Worm (Caenorhabditis elegans): ENCODE measurements around the gene dhhc-4.
A peak's percentile ranks its signal among the peaks of the same experiment; 100 is the strongest.

dhhc-4 gene

ce11 chrIII:9886323-9886722, 18.7 kb upstream of the dhhc-4 start:
- peak in 1 of 2 experiments; percentile 31 for TF ChIP-seq unc-62 (GFP tag; optimal IDR thresholded peaks at IDR 0.05 in 1 of 2)
- no peak for TF ChIP-seq unc-62 (tag; optimal IDR thresholded peaks at IDR 0.05)
- TF ChIP-seq aha-1 (tag): peak; percentile 94
- TF ChIP-seq set-16 (GFP tag; IDR thresholded peaks at IDR 0.05): no peak

ce11 chrIII:9885609-9886008, 18.0 kb upstream of the dhhc-4 start:
- TF ChIP-seq nhr-11 (tag; optimal IDR thresholded peaks at IDR 0.05) (peak; percentile 6), nhr-42 (GFP tag; IDR thresholded peaks at IDR 0.05) (no peak)

- TF ChIP-seq ceh-44 (GFP tag; IDR thresholded peaks at IDR 0.05) (no peak), zfp-2 (tag; optimal IDR thresholded peaks at IDR 0.05) (no peak), nhr-10 (tag; optimal IDR thresholded peaks at IDR 0.05) (no peak), saeg-2 (GFP tag; IDR thresholded peaks at IDR 0.05) (no peak), unc-130 (GFP tag; optimal IDR thresholded peaks at IDR 0.05) (no peak), nhr-111 (GFP tag; optimal IDR thresholded peaks at IDR 0.05) (no peak), tag-97 (GFP tag; IDR thresholded peaks at IDR 0.05) (no peak), mxl-2 (GFP tag; conservative IDR thresholded peaks at IDR 0.05) (no peak), mdl-1 (tag; optimal IDR thresholded peaks at IDR 0.05) (no peak), R02D3.7 (tag; optimal IDR thresholded peaks at IDR 0.05) (no peak), ZK337.2 (GFP tag; IDR thresholded peaks at IDR 0.05) (no peak), ceh-32 (tag; optimal IDR thresholded peaks at IDR 0.05; ENCODE audit: poor library complexity) (no peak), mxl-3 (GFP tag; optimal IDR thresholded peaks at IDR 0.05) (no peak)
These were observed 11.2 kb upstream of the dhhc-4 start, which contains the start of gene ZK757.2 for ce11 chrIII:9878828-9879227. Gene ZK757.2 (minus strand): TSS chrIII:9878928.

- TF ChIP-seq tra-1 (GFP tag; IDR thresholded peaks at IDR 0.05) (no peak), arid-1 (GFP tag; conservative IDR thresholded peaks at IDR 0.05) (no peak), F37D6.2 (tag; optimal IDR thresholded peaks at IDR 0.05) (no peak)
These were observed 9.4 kb upstream of the dhhc-4 start, which contains the start of gene ZK757.10 for ce11 chrIII:9876951-9877350. Gene ZK757.10 (plus strand): TSS chrIII:9877251.

- TF ChIP-seq fos-1 (tag; optimal IDR thresholded peaks at IDR 0.05): no peak
- no peak for TF ChIP-seq nhr-102 (tag; optimal IDR thresholded peaks at IDR 0.05)
- TF ChIP-seq sdz-12 (GFP tag; optimal IDR thresholded peaks at IDR 0.05): no peak
- TF ChIP-seq daf-19 (GFP tag; conservative IDR thresholded peaks at IDR 0.05): no peak
- TF ChIP-seq cey-2 (tag; optimal IDR thresholded peaks at IDR 0.05; ENCODE audit: borderline replicate concordance, insufficient read depth): no peak
- TF ChIP-seq daf-16 (GFP tag; optimal IDR thresholded peaks at IDR 0.05): no peak
- no peak for TF ChIP-seq daf-16 (tag; optimal IDR thresholded peaks at IDR 0.05)
- no peak for TF ChIP-seq zfp-3 (GFP tag; conservative IDR thresholded peaks at IDR 0.05)
- no peak for TF ChIP-seq unc-130 (GFP tag; optimal IDR thresholded peaks at IDR 0.05)
- TF ChIP-seq nhr-28 (tag; optimal IDR thresholded peaks at IDR 0.05): no peak
These were observed 6.9 kb upstream of the dhhc-4 start for ce11 chrIII:9874515-9874914.

- no peak for TF ChIP-seq F49E8.2 (tag; optimal IDR thresholded peaks at IDR 0.05; ENCODE audit: borderline replicate concordance)
- TF ChIP-seq nhr-41 (GFP tag; IDR thresholded peaks at IDR 0.05): no peak
- TF ChIP-seq dve-1 (tag; optimal IDR thresholded peaks at IDR 0.05; ENCODE audit: insufficient read depth): no peak
- no peak for TF ChIP-seq arid-1 (GFP tag; conservative IDR thresholded peaks at IDR 0.05)
- no peak for TF ChIP-seq rbr-2 (tag; optimal IDR thresholded peaks at IDR 0.05)
- no peak for TF ChIP-seq ceh-32 (tag; optimal IDR thresholded peaks at IDR 0.05; ENCODE audit: poor library complexity)
- no peak for TF ChIP-seq mdl-1 (tag; optimal IDR thresholded peaks at IDR 0.05)
- no peak for TF ChIP-seq nhr-76 (tag; optimal IDR thresholded peaks at IDR 0.05)
- no peak for TF ChIP-seq lin-29 (GFP tag; IDR thresholded peaks at IDR 0.05)
- no peak for TF ChIP-seq zip-2 (tag; optimal IDR thresholded peaks at IDR 0.05)
- no peak for TF ChIP-seq fkh-10 (GFP tag; optimal IDR thresholded peaks at IDR 0.05)
- TF ChIP-seq snpc-4 (tag; optimal IDR thresholded peaks at IDR 0.05): no peak
- no peak for TF ChIP-seq nhr-11 (tag; optimal IDR thresholded peaks at IDR 0.05)
These were observed 3.4 kb upstream of the dhhc-4 start, which contains the start of gene ZK757.1 for ce11 chrIII:9871032-9871431. Gene ZK757.1 (minus strand): TSS chrIII:9871132.
